Fruit fly (Drosophila melanogaster): Measurements from ENCODE around the gene CG6324.

The CG6324 gene

dm6 chrX:15484451-15485032 is 8.7 kb downstream of the CG6324 start (continued):
- TF ChIP-seq CG7963 (GFP tag; IDR thresholded peaks at IDR 0.05; ENCODE audit: partially characterized antibody): peak; percentile 74
- TF ChIP-seq Bgb (GFP tag; IDR thresholded peaks at IDR 0.05; ENCODE audit: partially characterized antibody): peak; percentile 49
- TF ChIP-seq CG4730 (GFP tag; IDR thresholded peaks at IDR 0.05): no peak
- peak; percentile 3 for TF ChIP-seq CG18011 (GFP tag; optimal IDR thresholded peaks at IDR 0.05)
- peak; percentile 74 for TF ChIP-seq HLH4C (GFP tag; IDR thresholded peaks at IDR 0.05; ENCODE audit: partially characterized antibody)
- TF ChIP-seq CG6791 (GFP tag; IDR thresholded peaks at IDR 0.05; ENCODE audit: partially characterized antibody): peak; percentile 70; the same call in 1 of the 3 replicates
- no peak for TF ChIP-seq CG9876 (GFP tag; optimal IDR thresholded peaks at IDR 0.05)
- TF ChIP-seq amos (GFP tag; IDR thresholded peaks at IDR 0.05; ENCODE audit: partially characterized antibody): peak; percentile 57; the same call in 1 of the 2 replicates
- TF ChIP-seq bbx (GFP tag; IDR thresholded peaks at IDR 0.05; ENCODE audit: partially characterized antibody): peak; percentile 76
- no peak for TF ChIP-seq CHES-1-like (GFP tag; optimal IDR thresholded peaks at IDR 0.05)
- TF ChIP-seq yki (optimal IDR thresholded peaks at IDR 0.05): no peak
- TF ChIP-seq Mad (GFP tag; optimal IDR thresholded peaks at IDR 0.05): no peak
- TF ChIP-seq CG14965 (GFP tag; optimal IDR thresholded peaks at IDR 0.05; ENCODE audit: borderline replicate concordance): no peak
- peak; percentile 53 for TF ChIP-seq Sry-δ (GFP tag; optimal IDR thresholded peaks at IDR 0.05)
- TF ChIP-seq CG17186 (GFP tag; optimal IDR thresholded peaks at IDR 0.05): no peak
- TF ChIP-seq Dref (GFP tag; IDR thresholded peaks at IDR 0.05): peak; percentile 65
- TF ChIP-seq tna (GFP tag; IDR thresholded peaks at IDR 0.05; ENCODE audit: partially characterized antibody): peak; percentile 59; the same call in 1 of the 2 replicates
- 0 out of 2 replicates have a peak, but pooled peaks have one; percentile 40 for TF ChIP-seq unc-4 (GFP tag; IDR thresholded peaks at IDR 0.05; ENCODE audit: partially characterized antibody)
- peak; percentile 71 for TF ChIP-seq CG16813 (GFP tag; IDR thresholded peaks at IDR 0.05; ENCODE audit: partially characterized antibody)
- TF ChIP-seq sna (GFP tag; IDR thresholded peaks at IDR 0.05; ENCODE audit: partially characterized antibody): 0 out of 2 replicates have a peak, but pooled peaks have one; percentile 21
- peak; percentile 98 for TF ChIP-seq Neu2 (GFP tag; optimal IDR thresholded peaks at IDR 0.05; ENCODE audit: borderline replicate concordance)
- peak; percentile 58; the same call in 1 of the 2 replicates for TF ChIP-seq nerfin-2 (GFP tag; IDR thresholded peaks at IDR 0.05; ENCODE audit: partially characterized antibody)
- TF ChIP-seq CkIIα-i1 (GFP tag; IDR thresholded peaks at IDR 0.05): no peak
- 0 out of 4 replicates have a peak, but pooled peaks have one; percentile 18 for TF ChIP-seq chinmo (GFP tag; IDR thresholded peaks at IDR 0.05; ENCODE audit: partially characterized antibody)
- 0 out of 2 replicates have a peak, but pooled peaks have one; percentile 14 for TF ChIP-seq inv (GFP tag; IDR thresholded peaks at IDR 0.05; ENCODE audit: partially characterized antibody)
- TF ChIP-seq CG2116 (GFP tag; optimal IDR thresholded peaks at IDR 0.05): peak; percentile 59
- 0 out of 3 replicates have a peak, but pooled peaks have one; percentile 44 for TF ChIP-seq vnd (GFP tag; IDR thresholded peaks at IDR 0.05; ENCODE audit: partially characterized antibody)

dm6 chrX:15486682-15487081 is 10.8 kb downstream of the CG6324 start, which contains the start of gene Gmap:
Gene Gmap (plus strand): TSS chrX:15486922.
- TF ChIP-seq Ssrp (tag; optimal IDR thresholded peaks at IDR 0.05): no peak
- no peak for TF ChIP-seq zf30C (GFP tag; optimal IDR thresholded peaks at IDR 0.05)
- TF ChIP-seq abd-A (tag; optimal IDR thresholded peaks at IDR 0.05): no peak
- TF ChIP-seq CG4854 (GFP tag; optimal IDR thresholded peaks at IDR 0.05): no peak
- TF ChIP-seq h (optimal IDR thresholded peaks at IDR 0.05): no peak
- no peak for TF ChIP-seq nerfin-1 (tag; optimal IDR thresholded peaks at IDR 0.05)
- no peak for TF ChIP-seq pfk (GFP tag; optimal IDR thresholded peaks at IDR 0.05)
- no peak for TF ChIP-seq ara (GFP tag; IDR thresholded peaks at IDR 0.05)
- TF ChIP-seq Adf1 (GFP tag; IDR thresholded peaks at IDR 0.05): 0 out of 2 replicates have a peak, but pooled peaks have one; percentile 8
- TF ChIP-seq CG4617 (GFP tag; optimal IDR thresholded peaks at IDR 0.05; ENCODE audit: borderline replicate concordance): no peak
- no peak for TF ChIP-seq CG1602 (GFP tag; optimal IDR thresholded peaks at IDR 0.05)
- no peak for TF ChIP-seq Trl (optimal IDR thresholded peaks at IDR 0.05)
- TF ChIP-seq Trl (GFP tag; optimal IDR thresholded peaks at IDR 0.05): no peak
- TF ChIP-seq Ada2b (GFP tag; IDR thresholded peaks at IDR 0.05): no peak
- TF ChIP-seq disco-r (GFP tag; optimal IDR thresholded peaks at IDR 0.05): no peak
- TF ChIP-seq gro (GFP tag; optimal IDR thresholded peaks at IDR 0.05): no peak
- TF ChIP-seq Hr39 (optimal IDR thresholded peaks at IDR 0.05): no peak
- no peak for TF ChIP-seq Xrp1 (GFP tag; IDR thresholded peaks at IDR 0.05)
- no peak for TF ChIP-seq bcd (GFP tag; optimal IDR thresholded peaks at IDR 0.05)
- no peak for TF ChIP-seq CG30020 (tag; optimal IDR thresholded peaks at IDR 0.05)
- TF ChIP-seq CG10321 (GFP tag; IDR thresholded peaks at IDR 0.05): no peak
- no peak for TF ChIP-seq chm (GFP tag; IDR thresholded peaks at IDR 0.05)
- TF ChIP-seq CG5953 (GFP tag; IDR thresholded peaks at IDR 0.05): no peak
- no peak for TF ChIP-seq ttk (GFP tag; IDR thresholded peaks at IDR 0.05)
